Fruit fly (Drosophila melanogaster) whole organism, embryonic: Measurements from ENCODE around the gene Srg3.

Experiments
- Aef1 ChIP-seq: fragments of 200-800 bp; sonication (Bioruptor generic); IDR thresholded peaks from 3 replicates; pipeline ENCODE4 v1.3.6; 2022; ENCODE audit warnings: missing biosample characterization, missing genetic modification characterization
- Antp ChIP-seq: fragments of 200-800 bp; sonication (Bioruptor generic); optimal IDR thresholded peaks from 3 replicates; lab custom pipeline; 2016; ENCODE audit warnings: missing biosample characterization, missing genetic modification characterization
- BEAF-32 ChIP-seq: fragments of 200-800 bp; sonication (Bioruptor generic); optimal IDR thresholded peaks from 3 replicates; lab custom pipeline; 2017; ENCODE audit warnings: missing biosample characterization, missing genetic modification characterization, mild to moderate bottlenecking, moderate library complexity, missing genetic modification reagents
- Bdp1 ChIP-seq: fragments of 200-800 bp; sonication (Bioruptor generic); optimal IDR thresholded peaks from 3 replicates; lab custom pipeline; 2016; ENCODE audit warnings: missing biosample characterization, missing genetic modification characterization
- CG10431 ChIP-seq: fragments of 200-800 bp; sonication (Bioruptor generic); optimal IDR thresholded peaks from 3 replicates; lab custom pipeline; 2018; ENCODE audit warnings: missing biosample characterization, mild to moderate bottlenecking, missing genetic modification characterization
- CG10565 ChIP-seq: fragments of 200-800 bp; sonication (Bioruptor generic); optimal IDR thresholded peaks from 3 replicates; lab custom pipeline; 2016; ENCODE audit warnings: missing biosample characterization, mild to moderate bottlenecking, missing genetic modification characterization
- CG11695 ChIP-seq: fragments of 200-800 bp; sonication (Bioruptor generic); IDR thresholded peaks from 3 replicates; pipeline ENCODE4 v1.3.6; 2022; ENCODE audit warnings: missing biosample characterization, missing genetic modification characterization
- CG11723 ChIP-seq: fragments of 200-800 bp; sonication (Bioruptor generic); optimal IDR thresholded peaks from 2 replicates; lab custom pipeline; 2017; ENCODE audit warnings: missing biosample characterization, mild to moderate bottlenecking, missing genetic modification characterization
- CG14014 ChIP-seq: fragments of 200-800 bp; sonication (Bioruptor generic); IDR thresholded peaks from 2 replicates; pipeline ENCODE4 v1.3.6; 2022; ENCODE audit warnings: missing biosample characterization, missing genetic modification characterization
- CG14667 ChIP-seq: fragments of 200-800 bp; sonication (Bioruptor generic); IDR thresholded peaks from 2 replicates; pipeline ENCODE4 v1.3.6; 2022; ENCODE audit warnings: missing biosample characterization, missing genetic modification characterization
- CG15011 ChIP-seq: fragments of 200-800 bp; sonication (Bioruptor generic); optimal IDR thresholded peaks from 3 replicates; lab custom pipeline; 2018; ENCODE audit warnings: missing biosample characterization, mild to moderate bottlenecking, missing genetic modification characterization
- CG16779 ChIP-seq: fragments of 200-800 bp; sonication (Bioruptor generic); IDR thresholded peaks from 2 replicates; pipeline ENCODE4 v1.3.6; 2022; ENCODE audit warnings: missing biosample characterization, missing genetic modification characterization
- CG2120 ChIP-seq: fragments of 200-800 bp; sonication (Bioruptor generic); optimal IDR thresholded peaks from 3 replicates; lab custom pipeline; 2016; ENCODE audit warnings: missing biosample characterization, missing genetic modification characterization
- CG3847 ChIP-seq: fragments of 200-800 bp; sonication (Bioruptor generic); IDR thresholded peaks from 2 replicates; pipeline ENCODE4 v1.3.6; 2022; ENCODE audit warnings: missing biosample characterization, missing genetic modification characterization
- CG4617 ChIP-seq: fragments of 200-800 bp; sonication (Bioruptor generic); optimal IDR thresholded peaks from 3 replicates; lab custom pipeline; 2016; ENCODE audit warnings: missing biosample characterization, missing genetic modification characterization, borderline replicate concordance
- CG6654 ChIP-seq: fragments of 200-800 bp; sonication (Bioruptor generic); optimal IDR thresholded peaks from 2 replicates; lab custom pipeline; 2017; ENCODE audit warnings: missing biosample characterization, mild to moderate bottlenecking, missing genetic modification characterization
- CG6813 ChIP-seq: fragments of 200-800 bp; sonication (Bioruptor generic); optimal IDR thresholded peaks from 2 replicates; lab custom pipeline; 2017; ENCODE audit warnings: missing biosample characterization, missing genetic modification characterization, mild to moderate bottlenecking, moderate library complexity, missing genetic modification reagents
- CG7928 ChIP-seq: fragments of 200-800 bp; sonication (Bioruptor generic); optimal IDR thresholded peaks from 2 replicates; lab custom pipeline; 2017; ENCODE audit warnings: missing biosample characterization, mild to moderate bottlenecking, missing genetic modification characterization
- CG8944 ChIP-seq: fragments of 200-800 bp; sonication (Bioruptor generic); optimal IDR thresholded peaks from 3 replicates; lab custom pipeline; 2016; ENCODE audit warnings: missing biosample characterization, missing genetic modification characterization
- CG9215 ChIP-seq: fragments of 200-800 bp; sonication (Bioruptor generic); IDR thresholded peaks from 2 replicates; pipeline ENCODE4 v1.3.6; 2022; ENCODE audit warnings: missing biosample characterization, missing genetic modification characterization
- CG9437 ChIP-seq: fragments of 200-800 bp; sonication (Bioruptor generic); optimal IDR thresholded peaks from 2 replicates; lab custom pipeline; 2018; ENCODE audit warnings: missing biosample characterization, mild to moderate bottlenecking, missing genetic modification characterization
- CG9876 ChIP-seq: fragments of 200-800 bp; sonication (Bioruptor generic); optimal IDR thresholded peaks from 2 replicates; lab custom pipeline; 2016; ENCODE audit warnings: missing biosample characterization, missing genetic modification characterization
- CTCF ChIP-seq: fragments of 200-800 bp; sonication (Bioruptor generic); optimal IDR thresholded peaks from 2 replicates; lab custom pipeline; 2017; ENCODE audit warnings: missing biosample characterization, mild to moderate bottlenecking, missing genetic modification characterization, moderate library complexity
- D19B ChIP-seq: fragments of 200-800 bp; sonication (Bioruptor generic); optimal IDR thresholded peaks from 2 replicates; lab custom pipeline; 2017; ENCODE audit warnings: missing biosample characterization, mild to moderate bottlenecking, missing genetic modification characterization
- Dad ChIP-seq: fragments of 200-800 bp; sonication (Bioruptor generic); optimal IDR thresholded peaks from 3 replicates; lab custom pipeline; 2016; ENCODE audit warnings: missing biosample characterization, missing genetic modification characterization
- Deaf1 ChIP-seq: fragments of 200-800 bp; optimal IDR thresholded peaks from 3 replicates; lab custom pipeline; 2019; ENCODE audit warnings: missing biosample characterization, mild to moderate bottlenecking, missing genetic modification characterization, moderate library complexity
- Dfd ChIP-seq, 2 experiments: fragments of >200 bp; optimal IDR thresholded peaks; 2 replicates each; lab custom pipeline; 2017; ENCODE audit warnings: missing biosample characterization in 2 of 2, missing genetic modification characterization in 2 of 2
- Ets97D ChIP-seq: fragments of 200-800 bp; sonication (Bioruptor generic); optimal IDR thresholded peaks from 3 replicates; lab custom pipeline; 2016; ENCODE audit warnings: missing biosample characterization, missing genetic modification characterization
- HHEX ChIP-seq: fragments of 200-800 bp; sonication (Bioruptor generic); optimal IDR thresholded peaks from 3 replicates; lab custom pipeline; 2017; ENCODE audit warnings: missing biosample characterization, mild to moderate bottlenecking, missing genetic modification characterization, missing genetic modification reagents
- HLH54F ChIP-seq: fragments of 200-800 bp; sonication (Bioruptor generic); optimal IDR thresholded peaks from 3 replicates; lab custom pipeline; 2016; ENCODE audit warnings: missing biosample characterization, missing genetic modification characterization
- Max ChIP-seq: fragments of 200-800 bp; sonication (Bioruptor generic); optimal IDR thresholded peaks from 2 replicates; lab custom pipeline; 2016; ENCODE audit warnings: missing biosample characterization, mild to moderate bottlenecking, missing genetic modification characterization
- Nf-YA ChIP-seq: fragments of 200-800 bp; sonication (Bioruptor generic); IDR thresholded peaks from 2 replicates; pipeline ENCODE4 v1.3.6; 2022; ENCODE audit warnings: missing biosample characterization, missing genetic modification characterization
- Taf1 ChIP-seq: fragments of 200-800 bp; sonication (Bioruptor generic); IDR thresholded peaks from 2 replicates; pipeline ENCODE4 v1.3.6; 2022; ENCODE audit warnings: missing biosample characterization, missing genetic modification characterization
- ara ChIP-seq: fragments of 200-800 bp; sonication (Bioruptor generic); IDR thresholded peaks from 2 replicates; pipeline ENCODE4 v1.3.6; 2022; ENCODE audit warnings: missing biosample characterization, missing genetic modification characterization
- ash1 ChIP-seq: fragments of 200-800 bp; sonication (Bioruptor generic); optimal IDR thresholded peaks from 2 replicates; lab custom pipeline; 2018; ENCODE audit warnings: missing biosample characterization, mild to moderate bottlenecking, missing genetic modification characterization
- az2 ChIP-seq: fragments of 200-800 bp; sonication (Bioruptor generic); optimal IDR thresholded peaks from 3 replicates; lab custom pipeline; 2016; ENCODE audit warnings: missing biosample characterization, missing genetic modification characterization
- esg ChIP-seq: fragments of 200-800 bp; sonication (Bioruptor generic); conservative IDR thresholded peaks from 2 replicates; pipeline ENCODE4 v1.3.6; 2022; ENCODE audit warnings: missing biosample characterization, missing genetic modification characterization
- exex ChIP-seq: fragments of 200-800 bp; sonication (Bioruptor generic); optimal IDR thresholded peaks from 4 replicates; lab custom pipeline; 2018; ENCODE audit warnings: missing biosample characterization, mild to moderate bottlenecking, missing genetic modification characterization, moderate library complexity
- hbn ChIP-seq: fragments of 200-800 bp; sonication (Bioruptor generic); IDR thresholded peaks from 2 replicates; pipeline ENCODE4 v1.3.6; 2022; ENCODE audit warnings: missing biosample characterization, missing genetic modification characterization; ENCODE audit not compliant: partially characterized antibody
- knrl ChIP-seq: fragments of 200-800 bp; sonication (Bioruptor generic); IDR thresholded peaks from 3 replicates; pipeline ENCODE4 v1.3.6; 2022; ENCODE audit warnings: missing biosample characterization, missing genetic modification characterization; ENCODE audit not compliant: partially characterized antibody
- lmd ChIP-seq: fragments of 200-800 bp; sonication (Bioruptor generic); IDR thresholded peaks from 2 replicates; pipeline ENCODE4 v1.3.6; 2022; ENCODE audit warnings: missing biosample characterization, missing genetic modification characterization
- nau ChIP-seq: fragments of 200-800 bp; sonication (Bioruptor generic); optimal IDR thresholded peaks from 3 replicates; lab custom pipeline; 2017; ENCODE audit warnings: missing biosample characterization, mild to moderate bottlenecking, missing genetic modification characterization, missing genetic modification reagents
- org-1 ChIP-seq: fragments of 200-800 bp; sonication (Bioruptor generic); optimal IDR thresholded peaks from 2 replicates; lab custom pipeline; 2017; ENCODE audit warnings: missing biosample characterization, missing genetic modification characterization
- prd ChIP-seq, 3 experiments: fragments of >200 bp in 2 of 3; fragments of 200-800 bp in 1 of 3; sonication (Bioruptor generic) in 1 of 3; optimal IDR thresholded peaks in 2 of 3; IDR thresholded peaks in 1 of 3; 2 replicates in 2 of 3; 3 replicates in 1 of 3; pipeline versions ENCODE4 v1.3.6 to Lab custom; 2017 to 2022; ENCODE audit warnings: missing biosample characterization in 1 of 3, missing genetic modification characterization in 1 of 3
- psq ChIP-seq: fragments of 200-800 bp; sonication (Bioruptor generic); optimal IDR thresholded peaks from 2 replicates; lab custom pipeline; 2017; ENCODE audit warnings: missing biosample characterization, missing genetic modification characterization
- sens-2 ChIP-seq: fragments of 200-800 bp; sonication (Bioruptor generic); IDR thresholded peaks from 2 replicates; pipeline ENCODE4 v1.3.6; 2022; ENCODE audit warnings: missing biosample characterization, missing genetic modification characterization
- sna ChIP-seq: fragments of 200-800 bp; sonication (Bioruptor generic); IDR thresholded peaks from 2 replicates; pipeline ENCODE4 v1.3.6; 2022; ENCODE audit warnings: missing biosample characterization, missing genetic modification characterization; ENCODE audit not compliant: partially characterized antibody
- trh ChIP-seq: fragments of 200-800 bp; sonication (Bioruptor generic); optimal IDR thresholded peaks from 2 replicates; lab custom pipeline; 2016; ENCODE audit warnings: missing biosample characterization, missing genetic modification characterization
- zen2 ChIP-seq: fragments of 200-800 bp; sonication (Bioruptor generic); IDR thresholded peaks from 3 replicates; pipeline ENCODE4 v1.3.6; 2022; ENCODE audit warnings: missing biosample characterization, missing genetic modification characterization; ENCODE audit not compliant: partially characterized antibody

Srg3 gene

DNA sequence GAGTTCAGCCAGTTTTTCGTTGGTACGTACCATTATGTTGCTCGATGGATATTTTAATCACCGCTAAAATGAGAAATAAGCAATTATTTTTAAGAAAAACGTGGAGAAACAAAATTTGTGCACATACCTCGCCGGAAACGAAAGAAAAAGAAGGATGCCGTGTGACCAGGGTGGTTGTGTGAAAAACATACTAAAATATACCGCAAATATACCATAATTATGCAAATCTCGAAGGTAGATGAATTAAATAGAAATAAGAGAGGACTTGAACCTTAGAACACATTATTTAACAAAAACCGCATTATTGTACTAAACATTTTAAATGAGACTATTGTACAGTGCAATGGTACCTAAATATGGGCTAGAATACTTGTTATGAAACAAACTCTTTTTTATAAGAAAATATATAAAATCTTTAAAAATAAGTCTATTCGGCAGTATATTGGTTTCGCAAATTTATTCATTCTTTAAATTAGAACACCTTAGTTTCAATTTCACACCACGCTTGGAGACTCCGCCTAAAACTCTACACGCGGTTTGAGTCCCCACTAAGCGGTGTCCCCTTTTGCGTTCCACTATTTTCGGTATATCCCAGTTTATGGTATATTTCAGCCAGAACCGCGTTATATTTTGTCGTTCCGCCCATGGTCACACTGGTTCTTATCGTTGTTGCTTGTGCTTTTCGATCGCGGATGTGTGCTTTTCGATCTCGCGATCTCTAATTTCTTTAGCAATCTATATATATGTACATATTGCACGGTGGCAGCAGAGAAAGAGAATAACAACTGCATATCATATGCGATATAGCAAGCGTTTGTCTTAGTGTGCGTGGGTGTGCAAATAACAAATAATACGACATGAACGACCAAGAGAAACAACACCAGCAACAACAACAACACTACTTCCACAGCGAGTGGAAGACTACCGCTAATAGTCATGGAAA is 13.1 kb upstream of the Srg3 start, which contains the start of the genes RpS17 and MTF-1 (continued):
- no peak for TF ChIP-seq zen2
- no peak for TF ChIP-seq Taf1
- TF ChIP-seq lmd (GFP tag; lab: Robert Waterston, UW) = no peak; the same call in 1 of the 2 replicates
- no peak for TF ChIP-seq ash1 (GFP tag; lab: Kevin White, UChicago)
- TF ChIP-seq CTCF = peak; percentile 62
- TF ChIP-seq CG15011 (GFP tag; lab: Kevin White, UChicago) = peak; percentile 41
- TF ChIP-seq hbn (GFP tag; lab: Robert Waterston, UW) = no peak
- peak; percentile 45 for TF ChIP-seq exex (tag; lab: Kevin White, UChicago)
- TF ChIP-seq org-1 (GFP tag; lab: Kevin White, UChicago) = peak; percentile 17
- TF ChIP-seq esg (GFP tag; lab: Robert Waterston, UW) = no peak
- no peak for TF ChIP-seq CG7928 (GFP tag; lab: Kevin White, UChicago)
- no peak for TF ChIP-seq trh (GFP tag; lab: Kevin White, UChicago)
- no peak for TF ChIP-seq Antp
- TF ChIP-seq CG11723 (GFP tag; lab: Kevin White, UChicago) = peak; percentile 26
- TF ChIP-seq Deaf1 (tag; lab: Kevin White, UChicago) = peak; percentile 10
- TF ChIP-seq Aef1 (GFP tag; lab: Robert Waterston, UW) = no peak
- peak; percentile 15 for TF ChIP-seq CG2120 (GFP tag; lab: Kevin White, UChicago)
- no peak for TF ChIP-seq knrl
- peak; percentile 73 for TF ChIP-seq Nf-YA (GFP tag; lab: Robert Waterston, UW)
- TF ChIP-seq psq (GFP tag; lab: Kevin White, UChicago) = no peak
- TF ChIP-seq CG6654 = no peak
- no peak for TF ChIP-seq D19B (GFP tag; lab: Kevin White, UChicago)
- TF ChIP-seq Bdp1 = peak; percentile 23
- TF ChIP-seq Ets97D = peak; percentile 98
- no peak for TF ChIP-seq CG10565 (GFP tag; lab: Kevin White, UChicago)
- peak; percentile 39; the same call in 1 of the 2 replicates for TF ChIP-seq CG14014 (GFP tag; lab: Robert Waterston, UW)
- TF ChIP-seq BEAF-32 = peak; percentile 44
- peak; percentile 16 for TF ChIP-seq CG9437
- TF ChIP-seq nau (GFP tag; lab: Kevin White, UChicago) = peak; percentile 65
- no peak for TF ChIP-seq CG6813 (GFP tag; lab: Kevin White, UChicago)
- peak; percentile 6 for TF ChIP-seq Dad (GFP tag; lab: Kevin White, UChicago)
- no peak for TF ChIP-seq CG8944 (GFP tag; lab: Kevin White, UChicago)
- no peak for TF ChIP-seq Dfd (GFP tag; optimal IDR thresholded peaks at IDR 0.05; lab: Kevin White, UChicago)
- peak; percentile 32 for TF ChIP-seq CG9876 (GFP tag; lab: Kevin White, UChicago)
- TF ChIP-seq ara = no peak
- TF ChIP-seq sna (GFP tag; lab: Robert Waterston, UW) = no peak
- no peak; the same call in 2 of the 3 replicates for TF ChIP-seq CG11695
- TF ChIP-seq CG16779 = no peak
- TF ChIP-seq CG10431 = peak; percentile 59
- no peak for TF ChIP-seq HLH54F (GFP tag; lab: Kevin White, UChicago)
- 0 out of 2 replicates have a peak, but pooled peaks have one; percentile 27 for TF ChIP-seq sens-2 (GFP tag; lab: Robert Waterston, UW)
- TF ChIP-seq CG4617 = peak; percentile 60
- TF ChIP-seq CG14667 (GFP tag; lab: Robert Waterston, UW) = no peak
- no peak for TF ChIP-seq prd (optimal IDR thresholded peaks at IDR 0.05; lab: Kevin White, UChicago)
- TF ChIP-seq prd (GFP tag; IDR thresholded peaks at IDR 0.05; lab: Robert Waterston, UW) = no peak
- peak; percentile 68 for TF ChIP-seq HHEX (GFP tag; lab: Kevin White, UChicago)
- peak; percentile 34; the same call in 1 of the 2 replicates for TF ChIP-seq CG3847 (GFP tag; lab: Robert Waterston, UW)
- peak; percentile 16 for TF ChIP-seq az2 (GFP tag; lab: Kevin White, UChicago)
- peak; percentile 26 for TF ChIP-seq Max (GFP tag; lab: Kevin White, UChicago)
- no peak for TF ChIP-seq CG9215 (GFP tag; lab: Robert Waterston, UW)
